Worm (Caenorhabditis elegans) whole organism, late embryonic: ENCODE measurements around the gene fbxa-135.

Source experiments
- C38D4.7 ChIP-seq: fragments of 200-800 bp; sonication (Bioruptor generic); optimal IDR thresholded peaks from 2 replicates; lab custom pipeline; 2018; ENCODE audit warnings: mild to moderate bottlenecking, missing genetic modification characterization, moderate library complexity, missing compliant biosample characterization
- ceh-18 ChIP-seq: sonication (generic microtip); optimal IDR thresholded peaks from 2 replicates; lab custom pipeline; 2016; ENCODE audit warnings: missing genetic modification characterization, missing compliant biosample characterization
- ceh-22 ChIP-seq: sonication (generic microtip); optimal IDR thresholded peaks from 2 replicates; lab custom pipeline; 2017; ENCODE audit warnings: missing biosample characterization, missing genetic modification characterization
- ceh-34 ChIP-seq: sonication (generic microtip); optimal IDR thresholded peaks from 2 replicates; lab custom pipeline; 2016; ENCODE audit warnings: mild to moderate bottlenecking, missing genetic modification characterization, missing compliant biosample characterization
- ceh-45 ChIP-seq: fragments of 200-800 bp; sonication (Bioruptor generic); IDR thresholded peaks from 2 replicates; pipeline ENCODE4 v1.3.6; 2022; ENCODE audit warnings: missing genetic modification reagents, missing genetic modification characterization, missing compliant biosample characterization
- dmd-4 ChIP-seq: sonication (generic microtip); optimal IDR thresholded peaks from 2 replicates; lab custom pipeline; 2016; ENCODE audit warnings: borderline replicate concordance, missing genetic modification characterization, missing compliant biosample characterization
- elt-2 ChIP-seq: sonication (generic microtip); optimal IDR thresholded peaks from 2 replicates; lab custom pipeline; 2016; ENCODE audit warnings: missing genetic modification reagents, missing genetic modification characterization, missing compliant biosample characterization
- eyg-1 ChIP-seq: sonication (generic microtip); optimal IDR thresholded peaks from 2 replicates; lab custom pipeline; 2016; ENCODE audit warnings: missing genotype, missing genetic modification characterization, missing compliant biosample characterization
- hlh-13 ChIP-seq: fragments of 200-800 bp; sonication (Bioruptor generic); optimal IDR thresholded peaks from 2 replicates; lab custom pipeline; 2018; ENCODE audit warnings: mild to moderate bottlenecking, missing genetic modification characterization, missing compliant biosample characterization
- nfya-1 ChIP-seq: sonication (generic microtip); optimal IDR thresholded peaks from 2 replicates; lab custom pipeline; 2017; ENCODE audit warnings: missing genetic modification characterization, mild to moderate bottlenecking, missing compliant biosample characterization, antibody characterized with exemption, moderate library complexity
- nhr-232 ChIP-seq: sonication (generic microtip); optimal IDR thresholded peaks from 2 replicates; lab custom pipeline; 2016; ENCODE audit warnings: missing genetic modification characterization, missing compliant biosample characterization
- pag-3 ChIP-seq: sonication (generic microtip); optimal IDR thresholded peaks from 2 replicates; lab custom pipeline; 2016; ENCODE audit warnings: missing compliant biosample characterization, missing genetic modification characterization, borderline replicate concordance
- pha-2 ChIP-seq: sonication (generic microtip); optimal IDR thresholded peaks from 2 replicates; lab custom pipeline; 2017; ENCODE audit warnings: mild to moderate bottlenecking, missing genetic modification characterization, missing compliant biosample characterization
- pha-4 ChIP-seq: fragments of 150-350 bp; optimal IDR thresholded peaks from 2 replicates; lab custom pipeline; 2018; ENCODE audit warnings: missing biosample characterization, missing genetic modification reagents, missing genetic modification characterization
- pros-1 ChIP-seq: fragments of 150-350 bp; optimal IDR thresholded peaks from 2 replicates; lab custom pipeline; 2014; ENCODE audit warnings: missing biosample characterization, missing genetic modification reagents, missing genetic modification characterization
- ref-2 ChIP-seq: sonication (generic microtip); optimal IDR thresholded peaks from 2 replicates; lab custom pipeline; 2016; ENCODE audit warnings: missing genetic modification characterization, missing compliant biosample characterization
- sdc-2 ChIP-seq: sonication (generic microtip); optimal IDR thresholded peaks from 2 replicates; lab custom pipeline; 2016; ENCODE audit warnings: missing genotype, missing genetic modification characterization, missing compliant biosample characterization
- syd-9 ChIP-seq: sonication (generic microtip); optimal IDR thresholded peaks from 2 replicates; lab custom pipeline; 2016; ENCODE audit warnings: mild to moderate bottlenecking, missing genetic modification characterization, moderate library complexity, missing compliant biosample characterization
- tbx-2 ChIP-seq: sonication (generic microtip); optimal IDR thresholded peaks from 2 replicates; lab custom pipeline; 2016; ENCODE audit warnings: missing genetic modification characterization, missing compliant biosample characterization
- unc-55 ChIP-seq: sonication (generic microtip); optimal IDR thresholded peaks from 2 replicates; lab custom pipeline; 2017; ENCODE audit warnings: missing biosample characterization, missing genetic modification reagents, missing genetic modification characterization

Gene fbxa-135

DNA sequence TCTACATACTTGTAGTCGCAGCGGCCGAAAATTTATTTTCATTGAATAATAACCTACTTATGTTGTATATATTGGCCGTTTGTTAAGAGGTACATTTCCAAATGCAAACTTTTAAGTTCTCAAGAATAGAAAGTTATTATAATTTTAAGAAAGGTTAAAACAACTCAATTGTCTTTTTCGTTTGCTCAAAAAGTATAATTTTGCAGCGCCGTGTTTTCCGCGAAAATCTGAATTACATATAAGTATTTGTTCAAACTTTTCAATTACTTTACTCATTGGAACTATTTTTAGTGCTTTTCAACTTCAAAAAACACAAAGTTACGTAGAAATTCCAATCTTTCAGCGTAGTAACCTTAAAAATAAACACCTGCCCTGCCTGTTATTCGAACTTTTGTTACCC is 43.4 kb downstream of the fbxa-135 start, which contains the start of gene srh-239:
Gene srh-239, plus strand, starts transcription at position 301 of the 400 bp plus-strand sequence.
- TF ChIP-seq ceh-34 (no peak), sdc-2 (no peak), pha-2 (tag; lab: Kevin White, UChicago) (no peak)

DNA sequence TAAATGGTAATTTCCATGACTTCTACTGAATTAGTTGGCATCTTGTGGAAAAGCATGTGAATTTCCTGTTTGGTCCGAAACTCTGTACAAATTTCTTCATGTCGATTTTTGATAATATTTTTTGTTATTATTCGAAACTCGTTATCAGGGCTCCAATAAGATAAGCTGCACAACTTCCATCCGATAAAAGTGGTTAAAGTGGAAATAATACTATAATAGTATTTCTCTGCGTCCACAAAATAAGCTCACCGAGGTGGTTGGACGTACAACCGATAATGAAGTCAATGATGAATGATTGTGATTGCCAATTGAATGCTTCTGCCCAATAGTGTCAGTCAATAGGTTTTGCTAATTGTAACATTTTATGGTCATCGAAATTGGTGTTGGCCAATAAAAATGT is 46.3 kb downstream of the fbxa-135 start, which contains the start of gene T26H5.4:
Gene T26H5.4, minus strand, starts transcription at position 294 of the 400 bp plus-strand sequence.
- TF ChIP-seq elt-2 (tag; lab: Kevin White, UChicago) (peak; percentile 57), hlh-13 (no peak), pha-4 (no peak), dmd-4 (tag; lab: Kevin White, UChicago) (no peak), nhr-232 (tag; lab: Kevin White, UChicago) (no peak)

DNA sequence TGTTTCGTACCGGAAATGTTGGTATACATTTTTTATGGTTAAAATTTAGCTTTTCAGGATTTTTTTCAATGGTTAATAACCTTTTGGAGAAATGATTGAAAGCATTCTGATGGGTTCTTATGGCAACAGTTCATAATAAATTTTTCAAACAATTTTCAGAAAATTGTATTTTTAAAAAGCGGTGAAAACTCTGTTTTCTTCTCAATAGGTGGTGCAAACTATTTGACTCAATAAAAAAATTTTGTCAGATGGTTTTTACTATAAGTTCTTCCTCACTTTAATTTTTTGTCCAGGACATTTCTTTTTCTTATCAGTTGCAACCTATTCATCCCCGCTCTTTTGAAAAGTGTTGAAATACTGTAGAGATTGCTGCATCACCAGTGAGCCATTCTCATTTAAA is 46.8 kb downstream of the fbxa-135 start, which contains the start of gene T26H5.14:
Gene T26H5.14, plus strand, starts transcription at position 301 of the 400 bp plus-strand sequence.
- TF ChIP-seq ceh-45 (GFP tag; lab: Robert Waterston, UW): no peak
- no peak for TF ChIP-seq ref-2
- no peak for TF ChIP-seq ceh-22 (tag; lab: Kevin White, UChicago)
- no peak for TF ChIP-seq eyg-1 (tag; lab: Kevin White, UChicago)
- TF ChIP-seq pag-3 (tag; lab: Kevin White, UChicago): no peak
- TF ChIP-seq syd-9 (tag; lab: Kevin White, UChicago): no peak
- no peak for TF ChIP-seq pros-1
- TF ChIP-seq nfya-1 (tag; lab: Kevin White, UChicago): no peak
- no peak for TF ChIP-seq ceh-18
- no peak for TF ChIP-seq unc-55
- TF ChIP-seq C38D4.7: no peak

DNA sequence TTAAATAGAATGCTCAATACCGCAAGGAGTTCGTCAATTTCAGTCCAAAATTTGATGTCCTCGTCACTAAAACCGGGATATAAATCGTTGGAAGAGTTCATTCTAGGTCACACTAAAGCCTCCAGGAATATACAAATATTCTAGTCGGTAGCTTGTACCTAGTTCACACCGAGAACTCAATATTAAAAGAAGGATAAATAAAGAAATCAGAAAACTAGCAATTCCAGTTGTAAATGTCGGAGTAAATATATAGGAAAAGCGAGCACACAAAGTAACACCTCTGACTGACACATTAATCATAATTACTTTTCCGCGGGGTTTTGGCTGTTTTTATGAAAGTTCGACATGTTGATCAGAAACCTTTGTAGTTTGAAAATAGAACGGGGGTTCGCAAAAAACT is 49.4 kb downstream of the fbxa-135 start, which contains the start of gene srw-33:
Gene srw-33, minus strand, starts transcription at position 101 of the 400 bp plus-strand sequence.
- TF ChIP-seq eyg-1 (tag; lab: Kevin White, UChicago) (no peak), tbx-2 (tag; lab: Kevin White, UChicago) (no peak)
